Fruit fly (Drosophila melanogaster) whole organism, adult: Measurements from ENCODE around the gene CG15773.

ENCODE experiments used
- CG11617 ChIP-seq: fragments of 200-800 bp; sonication (Bioruptor generic); optimal IDR thresholded peaks from 2 replicates; lab custom pipeline; 2017; ENCODE audit warnings: mild to moderate bottlenecking, missing biosample characterization, missing genetic modification reagents, missing genetic modification characterization
- Mnt ChIP-seq: fragments of 200-800 bp; sonication (Bioruptor generic); optimal IDR thresholded peaks from 2 replicates; lab custom pipeline; 2016; ENCODE audit warnings: missing biosample characterization, mild to moderate bottlenecking, missing genetic modification characterization
- ovo ChIP-seq: fragments of 200-800 bp; sonication (Bioruptor generic); optimal IDR thresholded peaks from 2 replicates; lab custom pipeline; 2016; ENCODE audit warnings: missing biosample characterization, missing genetic modification characterization

CG15773 gene

dm6 chrX:5783260-5784040 lies 50.9 kb downstream of the CG15773 start:
- TF ChIP-seq Mnt (GFP tag; lab: Kevin White, UChicago): no peak
- TF ChIP-seq ovo (GFP tag; lab: Kevin White, UChicago): no peak
- no peak for TF ChIP-seq CG11617
